Worm (Caenorhabditis elegans) whole organism, midembryonic: ENCODE results near the gene fbxa-94.

Experiments
- T22C8.4 ChIP-seq: fragments of 200-800 bp; sonication (Bioruptor generic); IDR thresholded peaks from 2 replicates; pipeline ENCODE4 v1.3.6; 2022; ENCODE audit warnings: missing genetic modification characterization, missing compliant biosample characterization
- cog-1 ChIP-seq: sonication (generic microtip); optimal IDR thresholded peaks from 2 replicates; lab custom pipeline; 2016; ENCODE audit warnings: missing genetic modification characterization, missing compliant biosample characterization
- flt-1 ChIP-seq: fragments of 200-800 bp; sonication (Bioruptor generic); IDR thresholded peaks from 2 replicates; pipeline ENCODE4 v1.3.6; 2022; ENCODE audit warnings: missing genetic modification characterization, missing compliant biosample characterization
- klf-2 ChIP-seq: fragments of 200-800 bp; sonication (Bioruptor generic); conservative IDR thresholded peaks from 2 replicates; pipeline ENCODE4 v1.3.6; 2022; ENCODE audit warnings: missing genetic modification reagents, missing genetic modification characterization, missing compliant biosample characterization
- med-1 ChIP-seq: sonication (generic microtip); optimal IDR thresholded peaks from 2 replicates; lab custom pipeline; 2017; ENCODE audit warnings: missing genetic modification characterization, mild to moderate bottlenecking, missing compliant biosample characterization, antibody characterized with exemption, missing genetic modification reagents; ENCODE audit not compliant: insufficient read depth
- ref-1 ChIP-seq: fragments of 200-800 bp; sonication (Bioruptor generic); conservative IDR thresholded peaks from 2 replicates; pipeline ENCODE4 v1.3.6; 2022; ENCODE audit warnings: missing genetic modification reagents, missing genetic modification characterization, missing compliant biosample characterization
- tab-1 ChIP-seq: fragments of 200-800 bp; sonication (Bioruptor generic); IDR thresholded peaks from 2 replicates; pipeline ENCODE4 v1.3.6; 2022; ENCODE audit warnings: missing genetic modification characterization, missing compliant biosample characterization
- ztf-23 ChIP-seq: fragments of 200-800 bp; sonication (Bioruptor generic); IDR thresholded peaks from 2 replicates; pipeline ENCODE4 v1.3.6; 2022; ENCODE audit warnings: missing genetic modification reagents, missing genetic modification characterization, missing compliant biosample characterization
- ztf-29 ChIP-seq: fragments of 200-800 bp; sonication (Bioruptor generic); IDR thresholded peaks from 2 replicates; pipeline ENCODE4 v1.3.6; 2022; ENCODE audit warnings: missing genetic modification reagents, missing genetic modification characterization, missing compliant biosample characterization

fbxa-94 gene

DNA sequence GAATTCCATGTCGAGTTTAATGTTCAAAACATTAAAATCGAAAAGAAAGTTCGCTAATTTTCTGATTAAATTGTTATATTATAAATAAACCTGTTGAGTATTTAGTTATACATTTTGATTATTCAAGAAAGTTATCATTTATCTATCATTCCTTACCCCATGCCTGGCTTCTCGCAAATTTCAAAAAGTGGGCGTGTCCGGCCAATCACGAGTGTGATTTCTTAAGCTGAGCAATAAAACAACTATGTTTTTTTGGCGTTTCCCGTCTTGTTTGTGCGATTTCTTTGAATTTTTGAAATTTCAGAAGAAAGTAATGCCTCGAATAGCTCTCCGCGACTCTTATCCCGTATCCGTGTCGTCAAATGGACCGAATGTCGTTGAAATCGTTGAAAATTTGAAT lies at the start of gene fbxa-94:
Gene fbxa-94 (plus strand): TSS at position 301 of the 400 bp plus-strand sequence.
- TF ChIP-seq flt-1 (GFP tag; lab: Robert Waterston, UW) (no peak), klf-2 (GFP tag; lab: Robert Waterston, UW) (no peak), ztf-29 (GFP tag; lab: Robert Waterston, UW) (no peak), ref-1 (GFP tag; lab: Robert Waterston, UW) (no peak), T22C8.4 (GFP tag; lab: Robert Waterston, UW) (no peak), ztf-23 (GFP tag; lab: Robert Waterston, UW) (no peak), cog-1 (tag; lab: Kevin White, UChicago) (no peak), med-1 (GFP tag; lab: Kevin White, UChicago) (no peak), tab-1 (GFP tag; lab: Robert Waterston, UW) (no peak)

DNA sequence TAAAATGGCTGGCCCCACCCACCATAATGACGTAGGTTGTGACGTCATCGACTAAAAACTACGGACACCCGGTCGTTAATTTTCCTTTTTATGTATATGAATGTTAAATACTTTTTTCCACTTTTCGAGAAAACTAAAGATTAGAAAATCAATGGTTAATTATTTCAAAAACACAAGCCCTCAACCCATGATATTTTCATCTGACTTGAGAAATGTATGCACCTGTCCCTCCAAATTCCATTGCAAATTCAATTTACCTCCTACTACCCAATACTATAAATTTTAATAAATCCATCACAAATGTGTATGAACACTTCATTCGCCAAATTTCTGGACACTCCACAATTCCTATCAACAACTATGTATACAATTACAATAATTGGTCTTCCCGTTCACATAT lies 43.6 kb upstream of the fbxa-94 start, which contains the start of gene srh-276:
Gene srh-276 (plus strand): TSS at position 301 of the 400 bp plus-strand sequence.
- TF ChIP-seq ztf-29 (GFP tag; lab: Robert Waterston, UW) (no peak), T22C8.4 (GFP tag; lab: Robert Waterston, UW) (no peak), tab-1 (GFP tag; lab: Robert Waterston, UW) (no peak), cog-1 (tag; lab: Kevin White, UChicago) (no peak), ztf-23 (GFP tag; lab: Robert Waterston, UW) (no peak), ref-1 (GFP tag; lab: Robert Waterston, UW) (no peak), klf-2 (GFP tag; lab: Robert Waterston, UW) (no peak), flt-1 (GFP tag; lab: Robert Waterston, UW) (no peak), med-1 (GFP tag; lab: Kevin White, UChicago) (no peak)

DNA sequence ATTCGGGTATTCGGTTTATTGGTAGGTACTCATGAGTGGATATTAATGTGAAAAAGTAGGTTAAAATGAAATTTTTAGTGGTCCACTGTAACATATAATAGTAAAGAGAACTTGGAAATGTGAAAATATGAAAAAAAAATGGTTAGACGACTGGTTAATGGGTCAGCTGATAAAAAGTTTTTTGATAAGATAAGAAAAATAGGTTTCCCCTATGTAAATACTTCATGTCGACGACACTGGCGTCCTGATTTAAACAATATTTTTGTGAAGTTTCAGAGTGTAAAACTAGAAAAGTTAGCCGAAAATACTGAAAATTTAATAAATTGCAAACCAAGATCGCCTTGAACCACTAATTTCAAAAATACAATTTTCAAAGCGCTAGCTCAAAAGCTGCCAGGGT lies 39.6 kb upstream of the fbxa-94 start, which contains the start of gene F21A3.11:
Gene F21A3.11 (minus strand): TSS at position 117 of the 400 bp plus-strand sequence.
- TF ChIP-seq ztf-23 (GFP tag; lab: Robert Waterston, UW) (no peak), ztf-29 (GFP tag; lab: Robert Waterston, UW) (no peak), flt-1 (GFP tag; lab: Robert Waterston, UW) (no peak)

DNA sequence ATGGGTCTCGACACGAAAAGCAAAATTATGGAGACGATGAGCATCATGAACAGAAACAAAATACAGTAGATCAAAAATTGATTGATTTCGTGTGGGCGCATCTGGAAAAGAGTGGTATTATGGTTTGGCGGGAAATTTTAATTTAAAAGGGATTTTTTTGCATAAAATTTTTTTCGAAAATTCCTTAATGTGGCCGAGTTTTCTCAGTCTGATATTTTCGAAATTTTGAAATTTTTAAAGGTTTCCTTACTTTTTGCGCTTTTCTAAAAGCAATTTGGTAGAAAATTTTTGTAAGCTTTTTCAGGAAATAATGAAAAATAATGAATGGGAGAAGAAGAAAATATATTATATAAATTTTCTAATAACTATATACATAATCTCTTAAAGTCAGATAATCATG lies 38.8 kb upstream of the fbxa-94 start, which contains the start of gene F21A3.2:
Gene F21A3.2 (minus strand): TSS at position 101 of the 400 bp plus-strand sequence.
- TF ChIP-seq tab-1 (GFP tag; lab: Robert Waterston, UW): no peak
- no peak for TF ChIP-seq med-1 (GFP tag; lab: Kevin White, UChicago)
- no peak for TF ChIP-seq klf-2 (GFP tag; lab: Robert Waterston, UW)
- no peak for TF ChIP-seq T22C8.4 (GFP tag; lab: Robert Waterston, UW)
- no peak for TF ChIP-seq ref-1 (GFP tag; lab: Robert Waterston, UW)

DNA sequence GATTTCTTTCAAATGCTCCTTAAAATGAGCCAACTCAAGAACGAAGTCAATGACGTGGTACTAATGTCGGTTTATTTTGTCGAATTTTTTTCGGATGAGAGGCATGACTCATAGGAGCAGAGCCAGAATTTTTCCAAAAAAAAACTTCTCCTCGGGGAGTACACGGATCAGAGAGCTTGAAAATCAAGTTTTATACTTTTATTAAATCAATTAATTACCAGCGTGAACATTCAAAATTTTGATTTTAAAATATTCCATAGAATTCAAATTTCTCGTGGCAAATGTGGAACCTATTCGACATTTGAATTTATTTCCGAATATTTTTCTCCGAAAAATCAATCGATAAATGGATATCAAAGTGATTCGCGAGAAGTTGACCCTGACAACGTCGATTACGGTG lies 36.4 kb upstream of the fbxa-94 start, which contains the start of gene F21A3.4:
Gene F21A3.4 (plus strand): TSS at position 301 of the 400 bp plus-strand sequence.
- no peak for TF ChIP-seq tab-1 (GFP tag; lab: Robert Waterston, UW)
- no peak for TF ChIP-seq T22C8.4 (GFP tag; lab: Robert Waterston, UW)
- no peak for TF ChIP-seq ztf-29 (GFP tag; lab: Robert Waterston, UW)
- no peak for TF ChIP-seq cog-1 (tag; lab: Kevin White, UChicago)
- no peak for TF ChIP-seq flt-1 (GFP tag; lab: Robert Waterston, UW)
- TF ChIP-seq med-1 (GFP tag; lab: Kevin White, UChicago): no peak

DNA sequence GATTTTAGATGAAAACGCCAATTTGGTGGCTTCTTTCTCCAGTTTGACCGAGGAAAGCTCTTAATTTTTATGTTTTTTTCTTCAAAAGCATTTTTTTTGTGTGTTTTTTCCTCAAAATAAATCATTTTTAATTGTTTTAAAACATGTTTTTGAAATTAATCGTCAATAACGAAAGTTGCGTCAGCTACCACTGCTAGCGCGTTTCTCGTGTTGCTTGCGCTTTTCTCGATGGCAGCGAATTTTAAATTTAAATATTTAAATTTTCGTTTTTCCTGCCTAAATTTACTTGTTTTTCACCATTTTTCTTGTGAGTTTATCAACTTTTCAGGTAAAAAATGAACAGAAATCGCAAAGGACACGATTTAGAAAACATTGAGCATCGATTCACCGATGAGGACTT lies 34.8 kb upstream of the fbxa-94 start, which contains the start of gene prde-1:
Gene prde-1 (plus strand): TSS at position 322 of the 400 bp plus-strand sequence.
- TF ChIP-seq klf-2 (GFP tag; lab: Robert Waterston, UW) (no peak), cog-1 (tag; lab: Kevin White, UChicago) (no peak), ztf-23 (GFP tag; lab: Robert Waterston, UW) (no peak), flt-1 (GFP tag; lab: Robert Waterston, UW) (no peak), med-1 (GFP tag; lab: Kevin White, UChicago) (no peak), tab-1 (GFP tag; lab: Robert Waterston, UW) (no peak)

DNA sequence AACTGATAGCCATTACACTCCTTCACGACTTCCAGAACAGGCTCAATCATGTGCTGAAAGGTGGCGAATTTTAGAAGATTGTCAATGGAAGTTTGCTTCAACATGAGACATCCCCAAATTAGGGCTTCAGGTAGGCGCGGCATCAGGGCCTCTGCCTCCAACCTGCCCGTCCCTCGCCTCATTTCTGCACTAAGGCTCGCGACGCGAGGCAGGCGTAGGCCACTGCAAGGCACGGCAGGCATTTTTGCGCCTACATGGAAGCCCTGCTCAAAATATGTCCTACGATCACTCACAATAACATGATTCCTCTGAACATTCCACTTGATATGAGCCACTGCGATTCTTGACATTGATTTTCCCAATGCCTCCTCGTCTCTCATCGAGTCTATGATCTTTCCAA lies 29.5 kb upstream of the fbxa-94 start:
- no peak for TF ChIP-seq klf-2 (GFP tag; lab: Robert Waterston, UW)
- TF ChIP-seq tab-1 (GFP tag; lab: Robert Waterston, UW): no peak
- no peak for TF ChIP-seq ref-1 (GFP tag; lab: Robert Waterston, UW)
- no peak for TF ChIP-seq ztf-23 (GFP tag; lab: Robert Waterston, UW)
- TF ChIP-seq cog-1 (tag; lab: Kevin White, UChicago): no peak
- TF ChIP-seq T22C8.4 (GFP tag; lab: Robert Waterston, UW): no peak
- no peak for TF ChIP-seq flt-1 (GFP tag; lab: Robert Waterston, UW)
- TF ChIP-seq ztf-29 (GFP tag; lab: Robert Waterston, UW): no peak
- no peak for TF ChIP-seq med-1 (GFP tag; lab: Kevin White, UChicago)

DNA sequence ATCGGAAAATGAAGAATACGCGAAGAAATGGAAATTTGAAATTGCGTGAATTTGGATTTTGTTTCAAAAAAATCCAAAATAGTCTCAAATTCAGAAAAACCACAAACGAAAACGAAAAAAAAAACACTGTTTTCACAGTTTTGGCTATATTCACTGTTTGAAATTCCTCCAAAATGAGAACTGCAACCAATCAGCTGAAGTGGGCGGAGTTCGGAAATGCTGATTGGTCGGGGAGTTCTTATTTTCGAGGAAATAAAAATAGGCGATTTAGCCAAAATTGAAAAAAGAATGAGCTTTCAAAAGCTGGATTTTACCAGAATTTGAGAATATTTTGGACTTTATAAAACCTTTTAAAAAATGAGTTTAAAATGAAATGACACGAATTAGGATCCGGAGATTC lies 27.8 kb upstream of the fbxa-94 start, which contains the start of gene glb-14:
Gene glb-14 (minus strand): TSS at position 97 of the 400 bp plus-strand sequence.
- TF ChIP-seq ref-1 (GFP tag; lab: Robert Waterston, UW): no peak
- no peak for TF ChIP-seq tab-1 (GFP tag; lab: Robert Waterston, UW)
- no peak for TF ChIP-seq ztf-29 (GFP tag; lab: Robert Waterston, UW)
- no peak for TF ChIP-seq flt-1 (GFP tag; lab: Robert Waterston, UW)
- no peak for TF ChIP-seq T22C8.4 (GFP tag; lab: Robert Waterston, UW)
- no peak for TF ChIP-seq cog-1 (tag; lab: Kevin White, UChicago)
- TF ChIP-seq klf-2 (GFP tag; lab: Robert Waterston, UW): no peak
- TF ChIP-seq ztf-23 (GFP tag; lab: Robert Waterston, UW): no peak
- no peak for TF ChIP-seq med-1 (GFP tag; lab: Kevin White, UChicago)

DNA sequence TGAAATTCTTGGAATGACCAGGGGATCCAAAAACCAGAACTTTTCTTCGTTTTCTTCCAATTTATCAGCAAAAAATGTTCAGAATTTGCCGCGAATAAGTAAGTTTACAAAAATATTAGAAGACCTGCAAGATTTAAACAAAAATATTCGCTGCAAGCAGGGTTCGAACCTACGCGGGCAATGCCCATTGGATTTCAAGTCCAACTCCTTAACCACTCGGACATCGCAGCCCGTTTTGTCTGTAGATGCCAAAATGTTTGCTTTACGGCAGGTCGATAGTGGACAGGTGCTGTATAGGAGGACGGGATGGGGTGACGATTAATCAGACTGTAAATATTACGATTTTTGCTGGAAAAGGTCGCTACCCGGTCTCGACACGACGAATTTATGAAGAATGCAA lies 25.0 kb upstream of the fbxa-94 start:
- TF ChIP-seq ztf-29 (GFP tag; lab: Robert Waterston, UW): no peak
- no peak for TF ChIP-seq ztf-23 (GFP tag; lab: Robert Waterston, UW)
- no peak for TF ChIP-seq tab-1 (GFP tag; lab: Robert Waterston, UW)
- no peak for TF ChIP-seq T22C8.4 (GFP tag; lab: Robert Waterston, UW)
- TF ChIP-seq ref-1 (GFP tag; lab: Robert Waterston, UW): 0 out of 2 replicates have a peak, but pooled peaks have one; percentile 24
- 0 out of 2 replicates have a peak, but pooled peaks have one; percentile 43 for TF ChIP-seq klf-2 (GFP tag; lab: Robert Waterston, UW)
- peak; percentile 68; the same call in 1 of the 2 replicates for TF ChIP-seq flt-1 (GFP tag; lab: Robert Waterston, UW)
- no peak for TF ChIP-seq med-1 (GFP tag; lab: Kevin White, UChicago)
- no peak for TF ChIP-seq cog-1 (tag; lab: Kevin White, UChicago)
